Fruit fly (Drosophila melanogaster) whole organism, prepupa: ENCODE data around the gene ATPsynbetaL.

Experiments
- Blimp-1 ChIP-seq: fragments of 200-800 bp; sonication (Bioruptor generic); optimal IDR thresholded peaks from 3 replicates; lab custom pipeline; 2017; ENCODE audit warnings: missing biosample characterization, missing genetic modification characterization, mild to moderate bottlenecking, moderate library complexity, missing genetic modification reagents
- CG11294 ChIP-seq: fragments of 200-800 bp; sonication (Bioruptor generic); IDR thresholded peaks from 2 replicates; pipeline ENCODE4 v1.3.6; 2022; ENCODE audit warnings: missing biosample characterization, missing genetic modification characterization
- CG11902 ChIP-seq: fragments of 200-800 bp; sonication (Bioruptor generic); optimal IDR thresholded peaks from 3 replicates; lab custom pipeline; 2016; ENCODE audit warnings: missing biosample characterization, missing genetic modification characterization
- CG1621 ChIP-seq: fragments of 200-800 bp; sonication (Bioruptor generic); optimal IDR thresholded peaks from 3 replicates; lab custom pipeline; 2018; ENCODE audit warnings: missing biosample characterization, mild to moderate bottlenecking, missing genetic modification characterization
- CG32006 ChIP-seq: fragments of 200-800 bp; sonication (Bioruptor generic); optimal IDR thresholded peaks from 3 replicates; lab custom pipeline; 2017; ENCODE audit warnings: missing biosample characterization, mild to moderate bottlenecking, missing genetic modification characterization
- CG3919 ChIP-seq: fragments of 200-800 bp; sonication (Bioruptor generic); optimal IDR thresholded peaks from 3 replicates; lab custom pipeline; 2016; ENCODE audit warnings: missing biosample characterization, missing genetic modification characterization
- CG4318 ChIP-seq: fragments of 200-800 bp; sonication (Bioruptor generic); optimal IDR thresholded peaks from 3 replicates; lab custom pipeline; 2017; ENCODE audit warnings: missing biosample characterization, mild to moderate bottlenecking, missing genetic modification characterization
- CG6163 ChIP-seq: fragments of 200-800 bp; sonication (Bioruptor generic); IDR thresholded peaks from 3 replicates; pipeline ENCODE4 v1.3.6; 2022; ENCODE audit warnings: missing biosample characterization, missing genetic modification characterization
- CG6276 ChIP-seq: fragments of 200-800 bp; sonication (Bioruptor generic); optimal IDR thresholded peaks from 2 replicates; lab custom pipeline; 2017; ENCODE audit warnings: missing biosample characterization, mild to moderate bottlenecking, missing genetic modification characterization
- CG6792 ChIP-seq: fragments of 200-800 bp; sonication (Bioruptor generic); optimal IDR thresholded peaks from 3 replicates; lab custom pipeline; 2016; ENCODE audit warnings: missing biosample characterization, missing genetic modification characterization
- CG6808 ChIP-seq: fragments of 200-800 bp; sonication (Bioruptor generic); optimal IDR thresholded peaks from 3 replicates; lab custom pipeline; 2017; ENCODE audit warnings: missing biosample characterization, missing genetic modification characterization, mild to moderate bottlenecking, moderate library complexity, missing genetic modification reagents
- CG6854 ChIP-seq: fragments of 200-800 bp; sonication (Bioruptor generic); optimal IDR thresholded peaks from 2 replicates; lab custom pipeline; 2017; ENCODE audit warnings: missing biosample characterization, mild to moderate bottlenecking, missing genetic modification characterization
- CG8119 ChIP-seq: fragments of 200-800 bp; sonication (Bioruptor generic); IDR thresholded peaks from 3 replicates; pipeline ENCODE4 v1.3.6; 2022; ENCODE audit warnings: missing biosample characterization, missing genetic modification characterization
- CG8319 ChIP-seq: fragments of 200-800 bp; sonication (Bioruptor generic); optimal IDR thresholded peaks from 3 replicates; lab custom pipeline; 2016; ENCODE audit warnings: missing biosample characterization, missing genetic modification characterization
- CG8632 ChIP-seq: fragments of 200-800 bp; sonication (Bioruptor generic); optimal IDR thresholded peaks from 3 replicates; lab custom pipeline; 2016; ENCODE audit warnings: missing biosample characterization, missing genetic modification characterization
- CG9139 ChIP-seq: fragments of 200-800 bp; sonication (Bioruptor generic); optimal IDR thresholded peaks from 3 replicates; lab custom pipeline; 2017; ENCODE audit warnings: missing biosample characterization, mild to moderate bottlenecking, missing genetic modification characterization
- Eip75B ChIP-seq: fragments of 200-800 bp; sonication (Bioruptor generic); optimal IDR thresholded peaks from 3 replicates; lab custom pipeline; 2016; ENCODE audit warnings: missing biosample characterization, missing genetic modification characterization
- Eip78C ChIP-seq: fragments of 200-800 bp; sonication (Bioruptor generic); peaks from one replicate; lab custom pipeline; 2016; ENCODE audit warnings: missing biosample characterization, missing genetic modification characterization
- Ets21C ChIP-seq: fragments of 200-800 bp; sonication (Bioruptor generic); optimal IDR thresholded peaks from 3 replicates; lab custom pipeline; 2016; ENCODE audit warnings: missing biosample characterization, missing genetic modification characterization
- Hr38 ChIP-seq: sonication (Bioruptor generic); optimal IDR thresholded peaks from 2 replicates; lab custom pipeline; 2016; ENCODE audit warnings: missing biosample characterization, missing genetic modification characterization
- Hr39 ChIP-seq: fragments of 200-800 bp; sonication (Bioruptor generic); optimal IDR thresholded peaks from 2 replicates; lab custom pipeline; 2016; ENCODE audit warnings: missing biosample characterization, missing genetic modification characterization
- Met ChIP-seq: fragments of 200-800 bp; sonication (Bioruptor generic); optimal IDR thresholded peaks from 3 replicates; lab custom pipeline; 2016; ENCODE audit warnings: missing biosample characterization, missing genetic modification characterization
- OdsH ChIP-seq: fragments of 200-800 bp; sonication (Bioruptor generic); optimal IDR thresholded peaks from 3 replicates; lab custom pipeline; 2016; ENCODE audit warnings: missing biosample characterization, missing genetic modification characterization
- Smox ChIP-seq: fragments of 200-800 bp; sonication (Bioruptor generic); optimal IDR thresholded peaks from 3 replicates; lab custom pipeline; 2016; ENCODE audit warnings: missing biosample characterization, missing genetic modification characterization
- Sox102F ChIP-seq: fragments of 200-800 bp; sonication (Bioruptor generic); optimal IDR thresholded peaks from 2 replicates; lab custom pipeline; 2016; ENCODE audit warnings: missing biosample characterization, mild to moderate bottlenecking, missing genetic modification characterization
- Sox14 ChIP-seq: fragments of 200-800 bp; sonication (Bioruptor generic); optimal IDR thresholded peaks from 3 replicates; lab custom pipeline; 2016; ENCODE audit warnings: missing biosample characterization, missing genetic modification characterization
- Sox15 ChIP-seq: fragments of 200-800 bp; sonication (Bioruptor generic); optimal IDR thresholded peaks from 3 replicates; lab custom pipeline; 2016; ENCODE audit warnings: missing biosample characterization, missing genetic modification characterization
- achi ChIP-seq: fragments of 200-800 bp; sonication (Bioruptor generic); optimal IDR thresholded peaks from 3 replicates; lab custom pipeline; 2016; ENCODE audit warnings: missing biosample characterization, missing genetic modification characterization
- acj6 ChIP-seq: fragments of 200-800 bp; sonication (Bioruptor generic); optimal IDR thresholded peaks from 3 replicates; lab custom pipeline; 2016; ENCODE audit warnings: missing biosample characterization, missing genetic modification characterization
- cyc ChIP-seq: fragments of 200-800 bp; sonication (Bioruptor generic); optimal IDR thresholded peaks from 3 replicates; lab custom pipeline; 2016; ENCODE audit warnings: missing biosample characterization, missing genetic modification characterization
- dac ChIP-seq: fragments of 200-800 bp; sonication (Bioruptor generic); optimal IDR thresholded peaks from 2 replicates; lab custom pipeline; 2017; ENCODE audit warnings: missing biosample characterization, mild to moderate bottlenecking, missing genetic modification characterization
- dsx ChIP-seq: fragments of 200-800 bp; optimal IDR thresholded peaks from 3 replicates; lab custom pipeline; 2019; ENCODE audit warnings: missing biosample characterization, mild to moderate bottlenecking, missing genetic modification characterization, moderate library complexity; ENCODE audit not compliant: poor library complexity, severe bottlenecking
- eg ChIP-seq: fragments of 200-800 bp; sonication (Bioruptor generic); IDR thresholded peaks from 3 replicates; pipeline ENCODE4 v1.3.6; 2022; ENCODE audit warnings: missing biosample characterization, missing genetic modification characterization
- esn ChIP-seq: fragments of 200-800 bp; sonication (Bioruptor generic); optimal IDR thresholded peaks from 2 replicates; lab custom pipeline; 2016; ENCODE audit warnings: missing biosample characterization, mild to moderate bottlenecking, missing genetic modification characterization, moderate library complexity
- fd59A ChIP-seq: fragments of 200-800 bp; sonication (Bioruptor generic); optimal IDR thresholded peaks from 2 replicates; lab custom pipeline; 2017; ENCODE audit warnings: missing biosample characterization, mild to moderate bottlenecking, missing genetic modification characterization, missing genetic modification reagents
- fd85E ChIP-seq: fragments of 200-800 bp; sonication (Bioruptor generic); optimal IDR thresholded peaks from 3 replicates; lab custom pipeline; 2016; ENCODE audit warnings: missing biosample characterization, missing genetic modification characterization
- fkh ChIP-seq: fragments of 200-800 bp; sonication (Bioruptor generic); optimal IDR thresholded peaks from 3 replicates; lab custom pipeline; 2017; ENCODE audit warnings: missing biosample characterization, mild to moderate bottlenecking, missing genetic modification characterization, moderate library complexity
- lz ChIP-seq: fragments of 200-800 bp; sonication (Bioruptor generic); optimal IDR thresholded peaks from 3 replicates; lab custom pipeline; 2016; ENCODE audit warnings: missing biosample characterization, missing genetic modification characterization
- net ChIP-seq: fragments of 200-800 bp; sonication (Bioruptor generic); optimal IDR thresholded peaks from 3 replicates; lab custom pipeline; 2016; ENCODE audit warnings: missing biosample characterization, missing genetic modification characterization
- pdm3 ChIP-seq: fragments of 200-800 bp; sonication (Bioruptor generic); optimal IDR thresholded peaks from 3 replicates; lab custom pipeline; 2016; ENCODE audit warnings: missing biosample characterization, missing genetic modification characterization
- salr ChIP-seq, 2 experiments: fragments of 200-800 bp; sonication (Bioruptor generic); optimal IDR thresholded peaks; 3 replicates each; lab custom pipeline; 2016 to 2018; ENCODE audit warnings: missing biosample characterization in 2 of 2, missing genetic modification characterization in 2 of 2, mild to moderate bottlenecking in 1 of 2
- spab ChIP-seq: fragments of 200-800 bp; sonication (Bioruptor generic); optimal IDR thresholded peaks from 2 replicates; lab custom pipeline; 2017; ENCODE audit warnings: missing biosample characterization, mild to moderate bottlenecking, missing genetic modification characterization, missing genetic modification reagents
- ss ChIP-seq, 2 experiments: fragments of 200-800 bp; sonication (Bioruptor generic); optimal IDR thresholded peaks; 2 replicates in 1 of 2; 3 replicates in 1 of 2; lab custom pipeline; 2017 to 2018; ENCODE audit warnings: mild to moderate bottlenecking in 2 of 2, missing biosample characterization in 2 of 2, missing genetic modification characterization in 2 of 2, moderate library complexity in 1 of 2
- svp ChIP-seq: fragments of 200-800 bp; sonication (Bioruptor generic); peaks from one replicate; lab custom pipeline; 2016; ENCODE audit warnings: missing biosample characterization, missing genetic modification characterization
- vri ChIP-seq: fragments of 200-800 bp; sonication (Bioruptor generic); optimal IDR thresholded peaks from 3 replicates; lab custom pipeline; 2016; ENCODE audit warnings: missing biosample characterization, mild to moderate bottlenecking, missing genetic modification characterization

The ATPsynbetaL gene

dm6 chr3L:16052145-16053025 is 45.2 kb upstream of the ATPsynbetaL start:
- TF ChIP-seq vri (GFP tag; lab: Kevin White, UChicago) (peak; percentile 63), lz (GFP tag; lab: Kevin White, UChicago) (no peak), fkh (GFP tag; lab: Kevin White, UChicago) (peak; percentile 91), spab (GFP tag; lab: Kevin White, UChicago) (peak; percentile 31), Sox102F (GFP tag; lab: Kevin White, UChicago) (peak; percentile 27), CG32006 (peak; percentile 32), Eip78C (peak; percentile 28), acj6 (no peak), CG9139 (GFP tag; lab: Kevin White, UChicago) (peak; percentile 9), fd85E (peak; percentile 18), Ets21C (GFP tag; lab: Kevin White, UChicago) (no peak), dsx (peak; percentile 62), eg (0 out of 3 replicates have a peak, but pooled peaks have one; percentile 3), CG6276 (GFP tag; lab: Kevin White, UChicago) (peak; percentile 2), CG11294 (no peak), CG6163 (peak; percentile 60; the same call in 2 of the 3 replicates), net (GFP tag; lab: Kevin White, UChicago) (no peak), CG8119 (GFP tag; lab: Robert Waterston, UW) (peak; percentile 42; the same call in 2 of the 3 replicates), Sox14 (GFP tag; lab: Kevin White, UChicago) (peak; percentile 48), CG6808 (GFP tag; lab: Kevin White, UChicago) (peak; percentile 18), salr (GFP tag; optimal IDR thresholded peaks at IDR 0.05; lab: Kevin White, UChicago) (peak in 1 of 2 experiments; percentile 56), ss (GFP tag; optimal IDR thresholded peaks at IDR 0.05; lab: Kevin White, UChicago) (peak; percentile 23 to 53)
- TF ChIP-seq, all 60 proteins: peak for 17

dm6 chr3L:16053026-16053556 is 44.5 kb upstream of the ATPsynbetaL start:
- no peak for TF ChIP-seq Hr38
- TF ChIP-seq CG1621 (tag; lab: Kevin White, UChicago), result no peak
- TF ChIP-seq net (GFP tag; lab: Kevin White, UChicago), result no peak

dm6 chr3L:16054095-16054494 is 43.5 kb upstream of the ATPsynbetaL start:
- TF ChIP-seq CG6808 (GFP tag; lab: Kevin White, UChicago) (no peak), ss (GFP tag; optimal IDR thresholded peaks at IDR 0.05; lab: Kevin White, UChicago) (no peak), Eip78C (peak; percentile 71), OdsH (GFP tag; lab: Kevin White, UChicago) (peak; percentile 40), Sox102F (GFP tag; lab: Kevin White, UChicago) (no peak), CG3919 (GFP tag; lab: Kevin White, UChicago) (peak; percentile 10), achi (GFP tag; lab: Kevin White, UChicago) (peak; percentile 40), Blimp-1 (GFP tag; lab: Kevin White, UChicago) (no peak), CG6163 (no peak), esn (peak; percentile 44), pdm3 (peak; percentile 34), CG8119 (GFP tag; lab: Robert Waterston, UW) (peak; percentile 71; the same call in 2 of the 3 replicates), Ets21C (GFP tag; lab: Kevin White, UChicago) (no peak), lz (GFP tag; lab: Kevin White, UChicago) (peak; percentile 4), fd59A (GFP tag; lab: Kevin White, UChicago) (no peak), CG8319 (GFP tag; lab: Kevin White, UChicago) (no peak), dac (no peak), Hr39 (GFP tag; lab: Kevin White, UChicago) (peak; percentile 16), Smox (GFP tag; lab: Kevin White, UChicago) (no peak), CG6792 (GFP tag; lab: Kevin White, UChicago) (no peak), CG32006 (peak; percentile 66), eg (0 out of 3 replicates have a peak, but pooled peaks have one; percentile 48), cyc (GFP tag; lab: Kevin White, UChicago) (no peak), svp (GFP tag; lab: Kevin White, UChicago) (peak; percentile 61), Sox15 (GFP tag; lab: Kevin White, UChicago) (peak; percentile 6), CG6854 (GFP tag; lab: Kevin White, UChicago) (no peak), CG4318 (GFP tag; lab: Kevin White, UChicago) (peak; percentile 9), CG8632 (GFP tag; lab: Kevin White, UChicago) (no peak), Eip75B (no peak), CG11902 (GFP tag; lab: Kevin White, UChicago) (no peak), Met (GFP tag; lab: Kevin White, UChicago) (peak; percentile 11)
